Fruit fly (Drosophila melanogaster) whole organism, larva: ENCODE data around the gene Mettl5.

Experiments
- noc ChIP-seq: fragments of 200-800 bp; sonication (Bioruptor generic); optimal IDR thresholded peaks from 3 replicates; lab custom pipeline; 2019; ENCODE audit warnings: missing biosample characterization, mild to moderate bottlenecking, missing genetic modification characterization, moderate library complexity

Mettl5 gene

DNA sequence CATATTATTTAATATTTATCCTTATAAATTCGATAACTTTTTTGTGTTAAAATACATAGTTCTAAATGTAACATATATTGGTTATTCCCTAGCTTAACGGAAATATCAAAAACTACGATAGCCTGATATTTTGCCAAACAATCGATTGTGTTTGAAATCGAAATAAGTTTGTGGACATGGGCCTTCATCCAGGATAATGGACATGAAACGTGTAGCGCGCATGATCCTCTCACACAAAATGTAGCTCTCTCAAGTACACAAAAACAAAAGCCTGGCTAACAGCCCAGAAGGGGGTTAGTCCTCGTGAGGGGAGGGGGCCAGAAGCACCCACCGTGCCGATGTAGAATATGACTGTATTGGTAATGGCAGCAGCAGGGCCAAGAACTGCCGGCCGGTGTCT, 25.8 kb upstream of the Mettl5 start:
- TF ChIP-seq noc = no peak

DNA sequence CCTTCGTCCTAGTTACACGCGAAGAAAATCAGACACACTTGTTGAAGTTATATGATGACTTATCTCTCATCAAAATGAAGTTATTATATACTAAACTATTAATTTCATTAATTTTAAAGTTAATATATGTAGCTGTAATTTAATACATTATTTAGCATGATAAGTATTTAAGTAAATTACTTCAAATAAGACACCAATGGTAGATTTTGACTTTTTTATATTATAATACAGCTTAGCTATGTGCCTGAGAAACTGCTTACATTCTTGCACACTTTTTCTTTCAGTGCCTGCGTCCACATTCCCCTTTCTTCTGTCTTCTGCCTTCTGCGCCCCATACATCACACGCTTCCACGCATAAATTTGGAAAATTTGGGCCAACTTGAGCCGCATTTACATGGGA, 11.9 kb upstream of the Mettl5 start:
- TF ChIP-seq noc = no peak

DNA sequence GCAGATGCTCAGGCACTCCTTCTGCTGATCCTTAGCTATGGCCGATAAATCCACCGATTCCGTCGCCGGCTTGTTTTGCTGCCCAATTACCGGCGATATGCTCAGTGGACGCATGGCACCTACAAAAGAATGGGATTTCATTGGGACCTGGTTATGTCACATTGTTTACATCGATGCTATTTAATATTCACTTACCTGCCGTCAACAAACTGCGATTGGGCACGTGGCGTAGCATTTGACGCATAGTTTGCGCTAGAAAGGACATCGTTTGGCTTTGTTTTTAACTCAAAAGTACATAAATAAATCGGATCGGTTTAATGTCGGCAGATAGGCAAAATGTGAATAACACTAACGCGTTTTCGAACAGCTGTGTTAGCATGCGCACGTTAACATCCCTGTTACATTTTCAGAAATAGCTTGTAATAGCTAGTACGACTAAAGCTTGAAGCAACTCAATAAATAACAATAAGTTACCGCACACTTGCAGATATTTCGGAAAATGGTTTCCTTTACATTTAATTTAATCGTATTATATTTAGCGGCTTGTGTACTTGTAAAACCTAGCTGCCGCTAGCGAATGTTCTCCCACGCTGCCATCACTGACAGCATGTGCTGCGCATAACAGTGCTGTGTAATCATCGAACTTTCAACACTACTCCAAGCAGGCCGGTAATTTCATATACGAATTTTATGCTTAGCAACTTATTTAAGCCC, 8.7 kb upstream of the Mettl5 start, which contains the start of the genes mRpL21 and rept:
Gene mRpL21 (minus strand): TSS at position 347 of the 714 bp plus-strand sequence.
Gene rept (plus strand): TSS at position 626 of the 714 bp plus-strand sequence.
- TF ChIP-seq noc = peak; percentile 66

DNA sequence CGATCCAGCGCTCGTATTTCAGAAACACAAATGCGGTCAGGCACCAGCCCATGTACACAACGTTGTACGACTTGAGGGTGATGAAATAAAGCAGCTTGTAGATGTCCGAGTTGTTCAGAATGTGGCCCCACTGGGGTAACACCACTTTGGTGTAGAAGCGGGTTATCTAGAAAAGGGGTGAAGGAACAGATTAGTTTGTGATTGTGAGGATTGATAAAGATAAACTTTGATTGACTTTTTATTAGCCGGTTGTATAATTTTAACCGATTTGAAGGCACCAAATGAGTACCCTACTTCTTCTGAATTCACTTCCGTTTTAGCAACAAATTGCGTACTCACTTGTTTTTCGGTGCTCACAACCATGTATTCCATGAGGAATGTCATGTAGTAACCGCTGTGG, 5.4 kb upstream of the Mettl5 start:
- no peak for TF ChIP-seq noc

DNA sequence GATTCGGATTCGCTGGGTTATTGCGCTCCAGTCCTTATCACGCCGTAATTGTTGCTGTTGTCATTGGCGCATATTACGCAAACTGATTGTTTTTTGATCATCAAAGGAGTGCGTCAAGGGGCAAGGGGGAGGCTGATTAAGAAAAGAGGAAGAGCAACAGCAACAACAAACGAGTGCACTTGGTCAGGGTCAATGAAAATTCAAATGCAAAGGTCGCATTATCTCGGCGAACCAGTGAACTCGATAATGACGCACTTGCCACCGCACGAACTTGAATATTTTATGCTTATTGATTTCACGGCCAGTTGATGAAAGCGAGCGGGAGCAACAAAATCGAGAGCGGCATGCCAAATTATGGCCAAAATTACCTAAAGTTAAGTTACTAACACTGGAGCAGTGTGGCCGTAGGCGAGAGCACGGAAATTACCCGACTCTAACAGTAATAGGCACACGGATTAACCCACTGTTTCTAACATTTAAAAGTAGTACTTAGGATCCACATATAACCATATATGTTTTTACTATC, 3.2 kb upstream of the Mettl5 start, which contains the start of gene nes:
Gene nes (minus strand): TSS at position 402 of the 526 bp plus-strand sequence.
- peak; percentile 59 for TF ChIP-seq noc

DNA sequence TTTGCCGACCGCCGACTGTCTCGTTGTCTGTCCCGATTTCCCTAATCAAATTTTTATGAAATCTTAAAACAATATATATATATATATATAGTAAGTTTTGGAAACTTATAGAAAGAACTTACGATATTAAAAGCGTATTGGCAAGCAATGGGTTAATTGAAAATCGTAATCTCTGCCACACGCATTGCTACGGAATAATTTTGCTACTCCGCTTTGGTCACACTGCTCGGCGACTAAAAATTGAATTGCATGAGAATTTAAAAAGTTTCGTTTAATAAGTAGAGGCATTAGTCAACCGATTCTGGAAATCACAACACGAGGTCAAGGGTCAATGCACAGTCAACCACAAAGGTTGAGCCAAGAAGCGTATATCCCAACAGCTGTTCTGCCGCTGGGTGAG, 2.4 kb upstream of the Mettl5 start, which contains the start of gene Bet1:
Gene Bet1 (plus strand): TSS at position 182 of the 400 bp plus-strand sequence.
- TF ChIP-seq noc = no peak

DNA sequence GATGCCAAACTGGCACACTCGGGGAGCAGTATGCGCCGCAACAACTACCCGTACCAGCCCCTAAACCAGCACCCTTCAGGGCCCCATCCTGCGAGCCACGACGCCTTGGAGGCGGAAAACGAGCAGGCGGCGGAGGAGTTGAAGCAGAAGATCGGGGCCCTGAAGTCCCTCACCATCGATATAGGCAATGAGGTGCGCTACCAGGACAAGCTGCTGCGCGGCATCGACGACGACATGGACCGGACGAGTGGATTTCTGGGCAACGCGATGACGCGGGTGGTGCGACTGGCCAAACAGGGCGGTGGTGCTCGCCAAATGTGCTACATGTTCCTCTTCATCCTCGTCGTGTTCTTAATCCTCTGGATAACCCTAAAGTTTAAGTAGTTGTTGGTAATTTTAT, 1.8 kb upstream of the Mettl5 start:
- no peak for TF ChIP-seq noc

DNA sequence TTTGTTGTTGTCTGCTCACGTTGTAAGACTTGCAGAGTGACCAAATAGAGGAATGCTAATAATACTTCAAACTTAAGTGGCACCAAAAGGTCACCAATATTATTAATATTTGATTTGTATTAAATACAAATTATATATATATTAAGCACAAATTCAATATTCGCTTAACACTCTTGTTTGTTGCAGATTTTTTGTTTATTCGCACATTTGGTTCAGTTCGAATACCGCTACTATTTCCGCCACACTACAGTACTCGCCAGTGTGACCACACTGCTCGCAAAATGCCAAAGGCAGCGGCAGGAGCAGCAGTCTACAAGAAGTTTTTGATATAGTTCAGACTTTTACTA, 548 bp downstream of the Mettl5 start, which contains the start of gene Max:
Gene Max (minus strand): TSS at position 44 of the 347 bp plus-strand sequence.
- TF ChIP-seq noc = peak; percentile 63

DNA sequence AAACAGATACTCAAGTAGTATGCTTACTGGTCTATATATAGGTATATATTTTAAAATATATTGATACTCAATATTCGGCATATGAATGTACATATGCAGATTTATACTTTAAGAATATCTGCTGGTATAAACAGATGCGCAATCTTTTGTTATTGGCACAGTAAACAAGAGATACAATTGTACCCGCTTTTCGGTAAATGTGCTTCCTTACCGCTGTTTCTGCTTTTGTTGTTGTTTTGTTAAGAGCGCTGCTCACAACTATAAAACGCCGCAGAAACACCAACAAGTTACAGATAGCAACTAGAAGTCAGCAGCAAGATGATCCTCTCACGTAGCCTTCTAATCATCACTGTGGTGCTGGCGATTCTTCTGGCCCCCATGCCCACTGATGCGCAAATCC, 2.2 kb downstream of the Mettl5 start, which contains the start of gene CG45081:
Gene CG45081 (plus strand): TSS at position 301 of the 400 bp plus-strand sequence.
- no peak for TF ChIP-seq noc

DNA sequence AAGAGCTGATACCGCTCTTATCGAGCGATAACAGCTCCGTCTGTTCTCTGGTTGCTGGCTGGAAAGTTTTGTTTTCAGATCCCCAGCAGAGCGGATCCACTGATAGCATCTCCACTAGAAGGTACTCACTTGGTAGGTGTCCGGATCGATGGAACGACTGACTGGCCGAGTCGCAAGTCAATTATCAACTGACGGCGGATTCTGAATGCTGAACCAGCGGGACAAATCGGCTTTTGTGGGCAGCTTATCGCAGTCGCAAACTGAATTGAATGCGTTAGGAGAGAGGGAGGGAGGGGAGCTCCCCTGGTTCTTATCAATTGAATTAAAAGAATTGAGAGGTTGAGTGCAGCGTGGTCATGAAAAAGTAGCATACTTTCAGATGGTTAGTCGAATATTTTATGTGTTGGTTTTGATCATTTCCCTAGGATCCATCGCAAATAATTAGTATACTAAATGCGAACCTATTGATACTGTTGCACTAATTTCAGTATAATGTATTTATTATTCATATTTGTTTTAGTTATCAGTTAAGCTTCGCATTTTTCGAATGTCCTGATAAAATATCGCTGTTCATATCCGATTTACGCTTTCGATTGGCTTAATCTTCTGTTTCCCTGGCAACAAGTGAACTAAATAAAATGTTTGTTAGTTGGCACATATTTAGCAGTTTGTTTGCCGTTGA, 5.3 kb downstream of the Mettl5 start, which contains the start of the genes Aldh7A1 and CG14085:
Gene Aldh7A1 (minus strand): TSS at position 194 of the 682 bp plus-strand sequence.
Gene CG14085 (plus strand): TSS at position 632 of the 682 bp plus-strand sequence.
- peak; percentile 83 for TF ChIP-seq noc

DNA sequence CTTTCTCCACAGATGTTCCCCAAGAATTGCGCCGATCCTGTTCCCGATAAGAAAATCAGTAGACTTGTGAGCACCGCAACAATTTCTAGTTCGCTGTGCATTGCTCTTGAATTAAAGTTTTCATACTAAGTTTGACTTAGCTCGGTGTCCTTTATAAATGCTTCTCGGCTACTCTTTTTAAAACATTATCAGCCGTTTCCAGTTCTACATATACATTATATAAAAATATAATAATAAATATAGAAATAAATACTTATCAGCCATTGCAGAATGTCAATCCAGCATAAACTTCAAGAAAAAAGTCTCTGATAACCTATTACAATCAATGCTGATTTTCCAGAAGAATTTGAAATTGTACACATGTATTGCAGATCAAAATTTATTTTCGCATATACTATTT, 7.0 kb downstream of the Mettl5 start, which contains the start of gene CG14088:
Gene CG14088 (minus strand): TSS at position 101 of the 400 bp plus-strand sequence.
- TF ChIP-seq noc = no peak

DNA sequence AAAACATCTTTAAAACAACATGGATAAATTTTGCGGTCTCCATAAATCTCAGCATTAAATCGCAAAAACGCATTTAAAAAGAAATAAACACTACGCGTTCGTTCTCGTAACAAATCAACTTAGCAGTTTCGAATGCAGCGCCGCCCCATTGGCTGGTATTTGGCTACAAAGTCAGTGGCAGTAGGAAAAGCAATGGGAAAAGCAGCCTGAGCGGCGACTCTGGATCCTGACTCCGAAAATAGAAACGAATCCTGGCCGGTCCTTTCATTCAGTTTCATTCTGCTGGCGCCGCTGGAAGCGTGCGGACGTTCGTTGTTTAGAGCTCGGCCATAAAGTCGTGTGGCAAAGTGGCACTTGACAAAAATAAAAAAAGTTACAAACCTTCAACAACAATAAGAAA, 11.9 kb downstream of the Mettl5 start, which contains the start of gene CG14086:
Gene CG14086 (plus strand): TSS at position 301 of the 400 bp plus-strand sequence.
- no peak for TF ChIP-seq noc

DNA sequence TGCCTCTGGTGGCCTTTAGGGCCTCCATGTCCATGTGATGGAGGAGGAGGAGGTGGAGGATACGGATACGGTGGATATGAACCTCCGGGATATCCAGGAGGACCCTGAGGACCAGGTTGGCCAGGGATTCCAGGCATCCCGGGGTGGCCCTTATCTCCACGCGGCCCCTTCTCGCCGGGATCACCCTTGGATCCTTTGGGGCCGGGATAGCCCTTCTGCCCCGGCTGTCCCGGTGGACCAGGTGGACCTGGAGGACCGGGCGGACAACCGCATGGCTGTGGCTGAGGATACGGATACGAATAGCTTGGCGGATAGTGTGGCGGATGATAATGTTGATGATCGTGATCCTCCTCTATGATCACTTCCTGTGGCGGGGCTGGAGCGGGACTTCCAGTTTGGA, 16.7 kb downstream of the Mettl5 start:
- TF ChIP-seq noc = no peak

DNA sequence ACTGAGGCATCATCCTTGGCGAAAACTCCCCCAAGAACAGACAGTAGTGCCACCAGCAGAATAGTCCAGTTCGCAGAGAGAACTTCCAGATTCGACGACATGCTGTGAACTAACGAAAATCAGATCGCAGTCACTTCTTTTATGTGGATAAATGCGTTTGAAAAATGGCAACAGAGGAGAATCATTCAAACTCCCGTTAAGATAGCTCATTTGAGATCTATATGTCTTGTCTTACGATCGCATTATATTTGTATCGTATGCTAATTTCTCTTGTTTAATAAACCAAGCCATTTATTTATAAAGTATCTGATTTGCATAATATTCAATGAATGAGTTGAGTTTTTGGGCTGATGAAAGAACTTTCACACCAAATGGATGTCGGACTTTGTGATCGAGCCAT, 17.1 kb downstream of the Mettl5 start, which contains the start of gene CG14089:
Gene CG14089 (minus strand): TSS at position 101 of the 400 bp plus-strand sequence.
- no peak for TF ChIP-seq noc

DNA sequence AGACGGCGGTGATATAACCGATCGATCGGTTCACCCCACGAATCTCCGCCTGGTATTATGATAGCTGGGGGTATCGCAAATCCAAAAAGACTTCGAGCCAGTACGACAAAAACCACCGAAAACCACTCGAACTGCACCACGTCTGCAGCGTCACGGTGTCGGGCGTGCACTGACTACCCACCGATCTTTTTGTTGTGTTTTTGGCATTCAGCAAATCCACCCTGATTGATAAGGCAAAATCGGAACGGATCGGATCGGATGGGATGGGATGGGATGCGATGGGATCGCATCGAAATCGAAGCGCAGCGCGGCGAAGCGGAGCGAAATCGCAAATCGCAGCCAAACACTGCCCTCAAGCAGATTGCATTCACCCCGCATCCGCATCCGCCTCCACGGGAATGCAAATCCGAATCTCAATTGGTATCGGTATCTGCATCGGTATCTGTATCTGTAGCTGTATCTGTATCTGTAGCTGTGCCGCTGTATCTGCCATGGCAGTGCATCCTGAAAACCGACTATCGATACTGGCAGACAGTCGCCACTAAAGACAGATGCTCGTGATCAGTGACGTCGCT, 24.9 kb downstream of the Mettl5 start:
- TF ChIP-seq noc = no peak

DNA sequence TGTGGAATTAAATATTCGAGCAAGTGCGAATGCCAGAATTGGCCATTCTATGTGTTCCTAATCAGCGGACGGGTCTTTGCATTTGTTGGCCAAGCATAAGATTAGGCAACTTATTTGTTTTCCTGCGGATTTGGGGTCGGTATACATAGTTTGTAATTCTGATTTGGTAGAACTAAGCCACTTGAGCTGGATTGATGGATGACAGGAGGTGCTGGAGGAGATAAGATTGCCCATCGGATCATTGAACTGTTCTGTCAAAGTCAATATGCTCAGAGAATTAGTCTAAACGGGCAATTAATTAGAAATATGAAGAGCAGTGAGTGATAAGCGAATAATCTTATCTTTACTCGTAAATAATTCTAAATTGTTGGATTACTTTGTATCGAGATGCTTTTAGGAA, 25.8 kb downstream of the Mettl5 start:
- TF ChIP-seq noc = peak; percentile 19
